Worm (Caenorhabditis elegans): ENCODE data around the gene B0462.4.

DNA sequence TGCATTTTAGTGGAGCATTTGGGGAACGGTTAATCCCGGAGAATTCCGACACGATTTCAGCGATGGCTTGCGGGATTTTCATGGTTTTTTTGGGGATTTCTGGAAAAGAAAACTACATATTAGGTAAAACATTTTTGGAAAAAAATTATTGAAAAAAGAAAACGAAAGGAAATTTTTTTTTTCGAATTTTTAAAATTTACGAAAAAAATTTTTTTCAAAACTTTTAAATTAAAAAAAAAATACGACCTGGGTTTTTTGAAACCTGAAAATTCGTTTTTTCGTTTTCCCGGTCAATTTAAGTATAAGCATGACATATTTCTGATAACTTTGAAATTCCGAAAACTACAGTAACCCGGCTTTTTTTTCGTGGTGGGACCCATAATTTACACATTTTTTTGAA lies 8.8 kb upstream of the B0462.4 start, which contains the start of gene C08E8.10:
- TF ChIP-seq fkh-10 (GFP tag; optimal IDR thresholded peaks at IDR 0.05) (no peak), dmd-4 (tag; optimal IDR thresholded peaks at IDR 0.05; ENCODE audit: borderline replicate concordance) (no peak), ceh-24 (tag; optimal IDR thresholded peaks at IDR 0.05) (no peak), elt-2 (tag; optimal IDR thresholded peaks at IDR 0.05) (no peak), pqm-1 (tag; optimal IDR thresholded peaks at IDR 0.05) (no peak), madf-2 (tag; optimal IDR thresholded peaks at IDR 0.05) (no peak), ama-1 (optimal IDR thresholded peaks at IDR 0.05) (no peak), nhr-232 (tag; optimal IDR thresholded peaks at IDR 0.05) (no peak), dve-1 (tag; optimal IDR thresholded peaks at IDR 0.05) (no peak), K09A11.1 (tag; optimal IDR thresholded peaks at IDR 0.05; ENCODE audit: insufficient read depth) (no peak), pha-4 (tag; optimal IDR thresholded peaks at IDR 0.05) (no peak), nfya-1 (tag; optimal IDR thresholded peaks at IDR 0.05) (no peak), sox-4 (tag; optimal IDR thresholded peaks at IDR 0.05) (no peak), pag-3 (tag; optimal IDR thresholded peaks at IDR 0.05; ENCODE audit: borderline replicate concordance) (no peak)
